Fruit fly (Drosophila melanogaster) whole organism, larva: Measurements from ENCODE around the gene Proc-R.

Source experiments
- noc ChIP-seq: fragments of 200-800 bp; sonication (Bioruptor generic); optimal IDR thresholded peaks from 3 replicates; lab custom pipeline; 2019; ENCODE audit warnings: missing biosample characterization, mild to moderate bottlenecking, missing genetic modification characterization, moderate library complexity

Proc-R gene

dm6 chrX:4707237-4708066 is at the start of gene Proc-R:
Gene Proc-R (plus strand): TSS chrX:4707916.
- no peak for TF ChIP-seq noc

- TF ChIP-seq noc, result no peak
These were observed 47.0 kb upstream of the Proc-R start for dm6 chrX:4660642-4661252.

dm6 chrX:4664107-4664506 is 43.6 kb upstream of the Proc-R start:
- no peak for TF ChIP-seq noc

- peak; percentile 94 for TF ChIP-seq noc
These were observed 40.9 kb upstream of the Proc-R start, which contains the start of gene CG3009 for dm6 chrX:4666650-4667360. Gene CG3009 (minus strand): TSS chrX:4666700.

dm6 chrX:4669438-4669837 is 38.3 kb upstream of the Proc-R start:
- no peak for TF ChIP-seq noc

- TF ChIP-seq noc, result no peak
These were observed 36.5 kb upstream of the Proc-R start for dm6 chrX:4671194-4671626.

- TF ChIP-seq noc, result no peak
These were observed 32.7 kb upstream of the Proc-R start for dm6 chrX:4675054-4675453.

- no peak for TF ChIP-seq noc
These were observed 30.3 kb upstream of the Proc-R start for dm6 chrX:4677427-4677826.

- no peak for TF ChIP-seq noc
These were observed 29.4 kb upstream of the Proc-R start for dm6 chrX:4678146-4678912.

dm6 chrX:4678913-4679812 is 28.6 kb upstream of the Proc-R start, which contains the start of gene fzr:
Gene fzr (minus strand): TSS chrX:4679537.
- TF ChIP-seq noc, result no peak

dm6 chrX:4679813-4680381 is 27.8 kb upstream of the Proc-R start:
- peak; percentile 27 for TF ChIP-seq noc

dm6 chrX:4684444-4684924 is 23.2 kb upstream of the Proc-R start:
- peak; percentile 70 for TF ChIP-seq noc

dm6 chrX:4686150-4686549 is 21.6 kb upstream of the Proc-R start:
- TF ChIP-seq noc, result peak; percentile 19

- TF ChIP-seq noc, result no peak
These were observed 21.0 kb upstream of the Proc-R start, which contains the start of gene Pp2C1 for dm6 chrX:4686723-4687122. Gene Pp2C1 (minus strand): TSS chrX:4686903.
